Fruit fly (Drosophila melanogaster): ENCODE results near the gene Tango14.

dm6 chr2L:1116661-1117322 is 41.7 kb upstream of the Tango14 start:
- TF ChIP-seq psq (GFP tag; optimal IDR thresholded peaks at IDR 0.05) (no peak), br (GFP tag; optimal IDR thresholded peaks at IDR 0.05) (peak; percentile 19), Rel (GFP tag; optimal IDR thresholded peaks at IDR 0.05) (peak; percentile 58), Rel (tag; optimal IDR thresholded peaks at IDR 0.05) (peak; percentile 74)

All from whole organism, wandering third instar larva.